Fruit fly (Drosophila melanogaster): ENCODE measurements around the gene CG6836.
A peak's percentile ranks its signal among the peaks of the same experiment; 100 is the strongest.

The CG6836 gene

DNA sequence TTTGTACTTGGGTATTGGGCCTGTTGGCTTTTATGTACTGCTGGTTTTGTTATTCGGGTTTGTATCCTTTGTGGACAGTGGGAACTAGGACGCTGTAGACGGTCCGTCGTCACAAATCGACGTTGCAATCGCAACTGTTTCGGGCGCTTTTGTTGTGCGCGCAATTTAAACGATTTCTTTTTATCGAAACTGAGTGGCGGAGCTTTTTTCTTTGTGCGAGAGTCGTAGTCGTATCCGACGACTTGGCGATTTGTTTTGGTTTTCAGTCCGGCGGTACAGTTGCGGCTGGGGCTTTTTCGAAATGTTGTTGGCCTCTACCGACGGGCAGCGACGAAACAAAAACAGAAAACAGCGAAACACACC, 45.2 kb downstream of the CG6836 start (continued):
- TF ChIP-seq CG11504 (tag; optimal IDR thresholded peaks at IDR 0.05) (no peak), CG15479 (GFP tag; optimal IDR thresholded peaks at IDR 0.05) (no peak), sd (tag; optimal IDR thresholded peaks at IDR 0.05) (peak; percentile 12), Atf3 (GFP tag; optimal IDR thresholded peaks at IDR 0.05) (no peak), CG16779 (GFP tag; IDR thresholded peaks at IDR 0.05) (0 out of 2 replicates have a peak, but pooled peaks have one; percentile 57), CG6813 (GFP tag; optimal IDR thresholded peaks at IDR 0.05) (no peak), amos (GFP tag; IDR thresholded peaks at IDR 0.05; ENCODE audit: partially characterized antibody) (peak; percentile 42; the same call in 1 of the 2 replicates), Deaf1 (tag; optimal IDR thresholded peaks at IDR 0.05) (peak; percentile 88), org-1 (GFP tag; optimal IDR thresholded peaks at IDR 0.05) (no peak), CG34224 (GFP tag; IDR thresholded peaks at IDR 0.05; ENCODE audit: partially characterized antibody) (0 out of 3 replicates have a peak, but pooled peaks have one; percentile 26), bbx (GFP tag; IDR thresholded peaks at IDR 0.05; ENCODE audit: partially characterized antibody) (peak; percentile 27; the same call in 1 of the 2 replicates), CG10543 (GFP tag; optimal IDR thresholded peaks at IDR 0.05) (peak; percentile 13), wdn (GFP tag; IDR thresholded peaks at IDR 0.05) (peak; percentile 77), otp (GFP tag; IDR thresholded peaks at IDR 0.05) (0 out of 3 replicates have a peak, but pooled peaks have one; percentile 4), PHDP (tag; optimal IDR thresholded peaks at IDR 0.05) (no peak), CG2199 (GFP tag; IDR thresholded peaks at IDR 0.05) (no peak), vfl (GFP tag; optimal IDR thresholded peaks at IDR 0.05) (no peak), oc (tag; optimal IDR thresholded peaks at IDR 0.05) (no peak), cas (GFP tag; IDR thresholded peaks at IDR 0.05) (no peak), CG10462 (GFP tag; optimal IDR thresholded peaks at IDR 0.05) (no peak), z (GFP tag; IDR thresholded peaks at IDR 0.05) (0 out of 3 replicates have a peak, but pooled peaks have one; percentile 25), CG7372 (GFP tag; IDR thresholded peaks at IDR 0.05) (peak; percentile 28; the same call in 1 of the 2 replicates), CG8765 (GFP tag; IDR thresholded peaks at IDR 0.05) (no peak), CG8290 (GFP tag; optimal IDR thresholded peaks at IDR 0.05) (no peak), CG8290 (tag; optimal IDR thresholded peaks at IDR 0.05) (peak in 1 of 2 experiments; percentile 11), CG13894 (tag; optimal IDR thresholded peaks at IDR 0.05) (peak; percentile 32), Stat92E (GFP tag; optimal IDR thresholded peaks at IDR 0.05) (no peak), CG7786 (GFP tag; optimal IDR thresholded peaks at IDR 0.05) (no peak), Ravus (GFP tag; IDR thresholded peaks at IDR 0.05) (no peak), mld (GFP tag; IDR thresholded peaks at IDR 0.05; ENCODE audit: partially characterized antibody) (no peak), E2f2 (GFP tag; IDR thresholded peaks at IDR 0.05) (peak; percentile 56), Rfx (GFP tag; IDR thresholded peaks at IDR 0.05) (no peak), scrt (GFP tag; optimal IDR thresholded peaks at IDR 0.05) (peak; percentile 24)

DNA sequence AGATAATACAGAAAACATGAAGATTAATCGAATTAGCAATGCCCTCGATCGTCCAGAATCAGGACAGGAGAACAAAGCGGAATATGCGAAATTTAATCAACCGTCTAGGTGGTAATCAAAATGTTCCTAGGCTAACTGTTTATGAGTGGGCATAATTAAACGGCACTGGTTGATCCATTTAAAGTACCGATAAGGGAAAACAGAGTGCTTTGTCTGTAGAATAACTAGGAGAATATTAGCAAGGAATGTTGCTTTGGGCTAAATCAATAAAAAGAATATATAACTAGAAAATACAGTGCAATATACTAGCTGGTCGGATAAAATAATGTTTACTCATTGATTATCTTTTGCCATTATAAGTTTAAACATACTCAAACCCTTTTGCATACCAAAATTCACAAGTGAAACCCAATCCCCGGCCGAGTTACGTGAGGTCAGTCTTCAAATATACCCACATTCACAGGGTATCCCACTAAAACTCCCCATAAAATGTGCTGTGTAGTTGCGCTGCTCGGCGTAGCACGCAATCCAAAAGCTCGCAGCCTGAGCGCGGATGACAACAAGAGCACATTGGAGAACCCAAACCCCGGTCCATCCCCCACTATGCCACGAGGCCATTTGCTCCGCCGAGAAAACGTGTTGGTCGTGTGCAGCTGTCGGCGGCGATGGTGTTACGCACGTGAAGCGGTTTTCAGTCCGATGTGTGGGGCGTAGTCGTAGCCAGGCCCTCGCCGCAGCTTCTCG, 45.8 kb downstream of the CG6836 start:
- TF ChIP-seq Optix (GFP tag; IDR thresholded peaks at IDR 0.05), result 0 out of 3 replicates have a peak, but pooled peaks have one; percentile 28
- TF ChIP-seq ewg (GFP tag; optimal IDR thresholded peaks at IDR 0.05), result peak; percentile 49
- no peak for TF ChIP-seq mld (GFP tag; IDR thresholded peaks at IDR 0.05; ENCODE audit: partially characterized antibody)
- no peak for TF ChIP-seq CG17912 (GFP tag; optimal IDR thresholded peaks at IDR 0.05)
- TF ChIP-seq Ets65A (GFP tag), result peak; percentile 94
- peak; percentile 38; the same call in 1 of the 2 replicates for TF ChIP-seq CG4404 (GFP tag; IDR thresholded peaks at IDR 0.05)
- TF ChIP-seq bigmax (GFP tag; optimal IDR thresholded peaks at IDR 0.05), result peak; percentile 4
- peak; percentile 70 for TF ChIP-seq Abd-B (GFP tag; optimal IDR thresholded peaks at IDR 0.05)
- TF ChIP-seq shn (GFP tag; optimal IDR thresholded peaks at IDR 0.05), result peak; percentile 74
- TF ChIP-seq dm (GFP tag; optimal IDR thresholded peaks at IDR 0.05), result peak; percentile 10
- TF ChIP-seq CG17361 (GFP tag; IDR thresholded peaks at IDR 0.05), result peak; percentile 91
- TF ChIP-seq Scr (GFP tag; IDR thresholded peaks at IDR 0.05; ENCODE audit: partially characterized antibody), result peak; percentile 43; the same call in 1 of the 2 replicates
- peak; percentile 74 for TF ChIP-seq CG11504 (tag; optimal IDR thresholded peaks at IDR 0.05)
- TF ChIP-seq CG13624 (GFP tag; optimal IDR thresholded peaks at IDR 0.05), result peak; percentile 28
- peak; percentile 100 for TF ChIP-seq cwo (GFP tag; optimal IDR thresholded peaks at IDR 0.05)
- peak; percentile 52; the same call in 1 of the 2 replicates for TF ChIP-seq ssp (GFP tag; IDR thresholded peaks at IDR 0.05)
- TF ChIP-seq CG12071 (GFP tag; optimal IDR thresholded peaks at IDR 0.05), result no peak
- TF ChIP-seq CG4328 (GFP tag; optimal IDR thresholded peaks at IDR 0.05), result peak; percentile 11
- TF ChIP-seq mirr (GFP tag; optimal IDR thresholded peaks at IDR 0.05), result peak; percentile 79
